Fruit fly (Drosophila melanogaster) whole organism, embryonic: ENCODE data around the gene Ctl1.
A peak's percentile ranks its signal among the peaks of the same experiment; 100 is the strongest.

Source experiments
- Aef1 ChIP-seq: fragments of 200-800 bp; sonication (Bioruptor generic); IDR thresholded peaks from 3 replicates; pipeline ENCODE4 v1.3.6; 2022; ENCODE audit warnings: missing biosample characterization, missing genetic modification characterization
- B-H2 ChIP-seq: fragments of 200-800 bp; sonication (Bioruptor generic); optimal IDR thresholded peaks from 2 replicates; lab custom pipeline; 2018; ENCODE audit warnings: missing biosample characterization, mild to moderate bottlenecking, missing genetic modification characterization
- CG10267 ChIP-seq: fragments of 200-800 bp; sonication (Bioruptor generic); optimal IDR thresholded peaks from 2 replicates; lab custom pipeline; 2018; ENCODE audit warnings: missing biosample characterization, mild to moderate bottlenecking, missing genetic modification characterization, moderate library complexity
- CG12155 ChIP-seq: fragments of 200-800 bp; sonication (Bioruptor generic); optimal IDR thresholded peaks from 3 replicates; lab custom pipeline; 2016; ENCODE audit warnings: missing biosample characterization, missing genetic modification characterization
- CG12299 ChIP-seq: fragments of 200-800 bp; sonication (Bioruptor generic); optimal IDR thresholded peaks from 2 replicates; lab custom pipeline; 2018; ENCODE audit warnings: missing biosample characterization, mild to moderate bottlenecking, missing genetic modification characterization
- CG12744 ChIP-seq: fragments of 200-800 bp; sonication (Bioruptor generic); optimal IDR thresholded peaks from 2 replicates; lab custom pipeline; 2016; ENCODE audit warnings: missing biosample characterization, missing genetic modification characterization
- CG17359 ChIP-seq: fragments of 200-800 bp; sonication (Bioruptor generic); optimal IDR thresholded peaks from 3 replicates; lab custom pipeline; 2018; ENCODE audit warnings: missing biosample characterization, mild to moderate bottlenecking, missing genetic modification characterization, moderate library complexity
- CG3065 ChIP-seq: fragments of 200-800 bp; sonication (Bioruptor generic); optimal IDR thresholded peaks from 2 replicates; lab custom pipeline; 2016; ENCODE audit warnings: missing biosample characterization, missing genetic modification characterization
- CG3163 ChIP-seq: fragments of 200-800 bp; sonication (Bioruptor generic); optimal IDR thresholded peaks from 3 replicates; lab custom pipeline; 2016; ENCODE audit warnings: missing biosample characterization, missing genetic modification characterization
- CG6175 ChIP-seq: fragments of 200-800 bp; sonication (Bioruptor generic); IDR thresholded peaks from 3 replicates; pipeline ENCODE4 v1.3.6; 2022; ENCODE audit warnings: missing biosample characterization, missing genetic modification characterization
- CG6689 ChIP-seq: fragments of 200-800 bp; sonication (Bioruptor generic); IDR thresholded peaks from 2 replicates; pipeline ENCODE4 v1.3.6; 2022; ENCODE audit warnings: missing biosample characterization, missing genetic modification characterization
- CG8944 ChIP-seq: fragments of 200-800 bp; sonication (Bioruptor generic); optimal IDR thresholded peaks from 3 replicates; lab custom pipeline; 2016; ENCODE audit warnings: missing biosample characterization, missing genetic modification characterization
- CoRest ChIP-seq: fragments of 200-800 bp; sonication (Bioruptor generic); optimal IDR thresholded peaks from 3 replicates; lab custom pipeline; 2018; ENCODE audit warnings: missing biosample characterization, mild to moderate bottlenecking, missing genetic modification characterization, moderate library complexity
- D19B ChIP-seq: fragments of 200-800 bp; sonication (Bioruptor generic); optimal IDR thresholded peaks from 2 replicates; lab custom pipeline; 2017; ENCODE audit warnings: missing biosample characterization, mild to moderate bottlenecking, missing genetic modification characterization
- Dek ChIP-seq: fragments of 200-800 bp; sonication (Bioruptor generic); optimal IDR thresholded peaks from 3 replicates; lab custom pipeline; 2019; ENCODE audit warnings: missing biosample characterization, mild to moderate bottlenecking, missing genetic modification characterization, moderate library complexity
- HLH54F ChIP-seq: fragments of 200-800 bp; sonication (Bioruptor generic); optimal IDR thresholded peaks from 3 replicates; lab custom pipeline; 2016; ENCODE audit warnings: missing biosample characterization, missing genetic modification characterization
- Hr39 ChIP-seq: fragments of >200 bp; optimal IDR thresholded peaks from 2 replicates; lab custom pipeline; 2017
- Hr78 ChIP-seq, 2 experiments: fragments of 200-800 bp in 1 of 2; fragments of >200 bp in 1 of 2; sonication (Bioruptor generic) in 1 of 2; optimal IDR thresholded peaks; 2 replicates each; lab custom pipeline; 2017 to 2019; ENCODE audit warnings: missing biosample characterization in 2 of 2, missing genetic modification characterization in 2 of 2, mild to moderate bottlenecking in 1 of 2, moderate library complexity in 1 of 2
- MBD-R2 ChIP-seq: fragments of 200-800 bp; sonication (Bioruptor generic); IDR thresholded peaks from 2 replicates; pipeline ENCODE4 v1.3.6; 2022; ENCODE audit warnings: missing biosample characterization, missing genetic modification characterization
- MESR4 ChIP-seq: fragments of 200-800 bp; sonication (Bioruptor generic); optimal IDR thresholded peaks from 2 replicates; lab custom pipeline; 2018; ENCODE audit warnings: missing biosample characterization, mild to moderate bottlenecking, missing genetic modification characterization, moderate library complexity
- Oaz ChIP-seq: fragments of 200-800 bp; sonication (Bioruptor generic); IDR thresholded peaks from 2 replicates; pipeline ENCODE4 v1.3.6; 2022; ENCODE audit warnings: missing biosample characterization, missing genetic modification characterization
- PHDP ChIP-seq: fragments of 200-800 bp; sonication (Bioruptor generic); optimal IDR thresholded peaks from 3 replicates; lab custom pipeline; 2018; ENCODE audit warnings: missing biosample characterization, mild to moderate bottlenecking, missing genetic modification characterization, moderate library complexity
- Pdp1 ChIP-seq, 2 experiments: fragments of 200-800 bp; sonication (Bioruptor generic); optimal IDR thresholded peaks; 3 replicates each; lab custom pipeline; 2016; ENCODE audit warnings: missing biosample characterization in 2 of 2, missing genetic modification characterization in 2 of 2, mild to moderate bottlenecking in 1 of 2, moderate library complexity in 1 of 2
- Ptx1 ChIP-seq: fragments of 200-800 bp; sonication (Bioruptor generic); IDR thresholded peaks from 2 replicates; pipeline ENCODE4 v1.3.6; 2022; ENCODE audit warnings: missing biosample characterization, missing genetic modification characterization
- Rfx ChIP-seq: fragments of 200-800 bp; sonication (Bioruptor generic); IDR thresholded peaks from 2 replicates; pipeline ENCODE4 v1.3.6; 2022; ENCODE audit warnings: missing biosample characterization, missing genetic modification characterization
- Stat92E ChIP-seq, 3 experiments: fragments of >200 bp in 2 of 3; fragments of 200-800 bp in 1 of 3; sonication (Bioruptor generic) in 1 of 3; optimal IDR thresholded peaks; 2 replicates each; lab custom pipeline; 2017 to 2019; ENCODE audit warnings: missing biosample characterization in 3 of 3, missing genetic modification characterization in 3 of 3, mild to moderate bottlenecking in 1 of 3, moderate library complexity in 1 of 3
- bbx ChIP-seq: fragments of 200-800 bp; sonication (Bioruptor generic); IDR thresholded peaks from 2 replicates; pipeline ENCODE4 v1.3.6; 2022; ENCODE audit warnings: missing biosample characterization, missing genetic modification characterization; ENCODE audit not compliant: partially characterized antibody
- fu2 ChIP-seq: fragments of 200-800 bp; sonication (Bioruptor generic); optimal IDR thresholded peaks from 2 replicates; lab custom pipeline; 2016; ENCODE audit warnings: missing biosample characterization, missing genetic modification characterization
- grau ChIP-seq: fragments of 200-800 bp; optimal IDR thresholded peaks from 3 replicates; lab custom pipeline; 2019; ENCODE audit warnings: missing biosample characterization, mild to moderate bottlenecking, missing genetic modification characterization, moderate library complexity
- hkb ChIP-seq, 2 experiments: fragments of 200-800 bp in 1 of 2; fragments of >200 bp in 1 of 2; sonication (Bioruptor generic) in 1 of 2; IDR thresholded peaks in 1 of 2; optimal IDR thresholded peaks in 1 of 2; 2 replicates each; pipeline versions ENCODE4 v1.3.6 to Lab custom; 2017 to 2022; ENCODE audit warnings: missing biosample characterization in 1 of 2, missing genetic modification characterization in 1 of 2
- lilli ChIP-seq: fragments of 200-800 bp; sonication (Bioruptor generic); optimal IDR thresholded peaks from 3 replicates; lab custom pipeline; 2016; ENCODE audit warnings: missing biosample characterization, missing genetic modification characterization
- lola ChIP-seq, 3 experiments: fragments of >200 bp in 2 of 3; fragments of 200-800 bp in 1 of 3; sonication (Bioruptor generic) in 1 of 3; optimal IDR thresholded peaks; 2 replicates each; lab custom pipeline; 2017 to 2019; ENCODE audit warnings: missing biosample characterization in 3 of 3, missing genetic modification characterization in 3 of 3, mild to moderate bottlenecking in 1 of 3, moderate library complexity in 1 of 3
- otp ChIP-seq: fragments of 200-800 bp; sonication (Bioruptor generic); IDR thresholded peaks from 3 replicates; pipeline ENCODE4, ENCODE4 v1.3.6; 2022; ENCODE audit warnings: missing biosample characterization, missing genetic modification characterization
- pan ChIP-seq, 4 experiments: fragments of >200 bp in 3 of 4; fragments of 200-800 bp in 1 of 4; sonication (Bioruptor generic) in 1 of 4; optimal IDR thresholded peaks in 3 of 4; IDR thresholded peaks in 1 of 4; 2 replicates each; pipeline versions ENCODE4 v1.3.6 to Lab custom; 2017 to 2022; ENCODE audit warnings: missing biosample characterization in 2 of 4, missing genetic modification characterization in 2 of 4, mixed read lengths in 1 of 4
- pho ChIP-seq: fragments of 200-800 bp; sonication (Bioruptor generic); optimal IDR thresholded peaks from 2 replicates; lab custom pipeline; 2016; ENCODE audit warnings: missing biosample characterization, missing genetic modification characterization
- sr ChIP-seq: fragments of 200-800 bp; sonication (Bioruptor generic); IDR thresholded peaks from 3 replicates; pipeline ENCODE4 v1.3.6; 2022; ENCODE audit warnings: missing biosample characterization, missing genetic modification characterization
- sug ChIP-seq: fragments of 200-800 bp; optimal IDR thresholded peaks from 2 replicates; lab custom pipeline; 2019; ENCODE audit warnings: missing biosample characterization, mild to moderate bottlenecking, missing genetic modification characterization, moderate library complexity

Ctl1 gene

dm6 chr3L:4313299-4313698, 35.5 kb downstream of the Ctl1 start, which contains the start of gene Claspin (continued):
- TF ChIP-seq pho (GFP tag; lab: Kevin White, UChicago) (peak; percentile 53), CoRest (tag; lab: Kevin White, UChicago) (peak; percentile 63), CG3065 (GFP tag; lab: Kevin White, UChicago) (peak; percentile 34), fu2 (peak; percentile 43), CG17359 (tag; lab: Kevin White, UChicago) (peak; percentile 11), sug (tag; lab: Kevin White, UChicago) (peak; percentile 57), Dek (peak; percentile 45), CG10267 (tag; lab: Kevin White, UChicago) (peak; percentile 95), lilli (peak; percentile 65), MBD-R2 (GFP tag; lab: Robert Waterston, UW) (peak; percentile 86), Ptx1 (peak; percentile 11; the same call in 1 of the 2 replicates), Oaz (GFP tag; lab: Robert Waterston, UW) (no peak), CG3163 (peak; percentile 11), Pdp1 (GFP tag; optimal IDR thresholded peaks at IDR 0.05; lab: Kevin White, UChicago) (peak in 1 of 2 experiments; percentile 37), PHDP (tag; lab: Kevin White, UChicago) (peak; percentile 40), D19B (GFP tag; lab: Kevin White, UChicago) (no peak), Aef1 (GFP tag; lab: Robert Waterston, UW) (0 out of 3 replicates have a peak, but pooled peaks have one; percentile 21), otp (GFP tag; lab: Robert Waterston, UW) (no peak), pan (optimal IDR thresholded peaks at IDR 0.05; lab: Kevin White, UChicago) (no peak), pan (GFP tag; optimal IDR thresholded peaks at IDR 0.05 in 1 of 2, IDR thresholded peaks at IDR 0.05 in 1 of 2) (peak in 1 of 2 experiments; percentile 20), bbx (GFP tag; lab: Robert Waterston, UW) (peak; percentile 61), CG12744 (GFP tag; lab: Kevin White, UChicago) (no peak), Hr78 (GFP tag; optimal IDR thresholded peaks at IDR 0.05; lab: Kevin White, UChicago) (no peak), sr (GFP tag; lab: Robert Waterston, UW) (no peak), Rfx (GFP tag; lab: Robert Waterston, UW) (peak; percentile 75), Stat92E (GFP tag; optimal IDR thresholded peaks at IDR 0.05; lab: Kevin White, UChicago) (peak in 1 of 3 experiments; percentile 6), CG6175 (GFP tag; lab: Robert Waterston, UW) (no peak), hkb (optimal IDR thresholded peaks at IDR 0.05; lab: Kevin White, UChicago) (no peak), hkb (GFP tag; IDR thresholded peaks at IDR 0.05; lab: Robert Waterston, UW) (peak; percentile 20), lola (GFP tag; optimal IDR thresholded peaks at IDR 0.05; lab: Kevin White, UChicago) (no peak), MESR4 (peak; percentile 42), Hr39 (lab: Kevin White, UChicago) (no peak), CG6689 (GFP tag; lab: Robert Waterston, UW) (no peak), CG12155 (peak; percentile 61), B-H2 (GFP tag; lab: Kevin White, UChicago) (peak; percentile 65), CG8944 (GFP tag; lab: Kevin White, UChicago) (peak; percentile 18), CG12299 (tag; lab: Kevin White, UChicago) (no peak), grau (tag; lab: Kevin White, UChicago) (peak; percentile 32), HLH54F (peak; percentile 53)
